Worm (Caenorhabditis elegans) whole organism, L3 larva: ENCODE measurements around the gene T06C12.9.
A peak's percentile ranks its signal among the peaks of the same experiment; 100 is the strongest.
"Not testable (repeated sequence)": the region's sequence is repeated elsewhere in the genome, so short reads cannot be mapped to it uniquely, and the experiment has no call there.

Experiments used
- R02D3.7 ChIP-seq: fragments of 150-350 bp; optimal IDR thresholded peaks from 2 replicates; lab custom pipeline; 2014; ENCODE audit warnings: missing biosample characterization, missing genetic modification characterization
- ZK546.5 ChIP-seq: sonication (generic microtip); optimal IDR thresholded peaks from 2 replicates; lab custom pipeline; 2017; ENCODE audit warnings: missing biosample characterization, missing genetic modification characterization
- aly-2 ChIP-seq: fragments of 150-350 bp; optimal IDR thresholded peaks from 2 replicates; lab custom pipeline; 2014; ENCODE audit warnings: missing biosample characterization, missing genetic modification characterization
- ceh-16 ChIP-seq: sonication (generic microtip); optimal IDR thresholded peaks from 2 replicates; lab custom pipeline; 2017; ENCODE audit warnings: missing biosample characterization, missing genetic modification characterization
- ceh-28 ChIP-seq: fragments of 150-350 bp; optimal IDR thresholded peaks from 2 replicates; lab custom pipeline; 2014; ENCODE audit warnings: missing biosample characterization, missing genetic modification reagents, missing genetic modification characterization
- ceh-9 ChIP-seq: sonication (generic microtip); optimal IDR thresholded peaks from 2 replicates; lab custom pipeline; 2018; ENCODE audit warnings: missing biosample characterization, missing genetic modification characterization
- daf-12 ChIP-seq: fragments of 150-350 bp; optimal IDR thresholded peaks from 2 replicates; lab custom pipeline; 2014; ENCODE audit warnings: missing biosample characterization, missing genetic modification reagents, missing genetic modification characterization
- egl-5 ChIP-seq: fragments of 150-350 bp; optimal IDR thresholded peaks from 2 replicates; lab custom pipeline; 2017; ENCODE audit warnings: missing biosample characterization, missing genetic modification reagents, missing genetic modification characterization, inconsistent platforms
- elt-1 ChIP-seq: fragments of 150-350 bp; optimal IDR thresholded peaks from 2 replicates; lab custom pipeline; 2014; ENCODE audit warnings: missing biosample characterization, missing genetic modification characterization
- elt-2 ChIP-seq: sonication (generic microtip); optimal IDR thresholded peaks from 2 replicates; lab custom pipeline; 2016; ENCODE audit warnings: missing genetic modification reagents, mild to moderate bottlenecking, missing genetic modification characterization, missing compliant biosample characterization
- elt-3 ChIP-seq, 3 experiments: fragments of 150-350 bp in 1 of 3; sonication (generic microtip) in 2 of 3; optimal IDR thresholded peaks; 2 replicates in 2 of 3; 4 replicates in 1 of 3; lab custom pipeline; 2014 to 2017; ENCODE audit warnings: missing biosample characterization in 3 of 3, missing genetic modification characterization in 3 of 3
- fkh-2 ChIP-seq: fragments of 150-350 bp; optimal IDR thresholded peaks from 2 replicates; lab custom pipeline; 2014; ENCODE audit warnings: missing biosample characterization, missing genetic modification reagents, missing genetic modification characterization
- fos-1 ChIP-seq: fragments of 150-350 bp; optimal IDR thresholded peaks from 2 replicates; lab custom pipeline; 2014; ENCODE audit warnings: missing biosample characterization, missing genetic modification characterization
- hmg-11 ChIP-seq: sonication (generic microtip); optimal IDR thresholded peaks from 2 replicates; lab custom pipeline; 2016; ENCODE audit warnings: missing genetic modification characterization, missing compliant biosample characterization
- jun-1 ChIP-seq: fragments of 150-350 bp; optimal IDR thresholded peaks from 2 replicates; lab custom pipeline; 2014; ENCODE audit warnings: missing biosample characterization, missing genetic modification reagents, missing genetic modification characterization
- lin-15B ChIP-seq: fragments of 150-350 bp; optimal IDR thresholded peaks from 2 replicates; lab custom pipeline; 2014; ENCODE audit warnings: missing biosample characterization, missing genetic modification characterization
- lsy-12 ChIP-seq: sonication (generic microtip); optimal IDR thresholded peaks from 2 replicates; lab custom pipeline; 2016; ENCODE audit warnings: mild to moderate bottlenecking, missing genetic modification characterization, missing compliant biosample characterization
- mdl-1 ChIP-seq: fragments of 150-350 bp; optimal IDR thresholded peaks from 2 replicates; lab custom pipeline; 2014; ENCODE audit warnings: missing biosample characterization, missing genetic modification characterization
- mml-1 ChIP-seq: fragments of 150-350 bp; sonication (generic microtip); optimal IDR thresholded peaks from 3 replicates; lab custom pipeline; 2014; ENCODE audit warnings: missing biosample characterization, missing genetic modification characterization
- nhr-11 ChIP-seq: fragments of 150-350 bp; optimal IDR thresholded peaks from 2 replicates; lab custom pipeline; 2014; ENCODE audit warnings: missing biosample characterization, missing genetic modification characterization
- nhr-23 ChIP-seq: fragments of 150-350 bp; optimal IDR thresholded peaks from 2 replicates; lab custom pipeline; 2014; ENCODE audit warnings: missing biosample characterization, missing genetic modification reagents, missing genetic modification characterization
- nhr-237 ChIP-seq: fragments of 150-350 bp; optimal IDR thresholded peaks from 2 replicates; lab custom pipeline; 2014; ENCODE audit warnings: missing biosample characterization, missing genetic modification characterization
- nhr-25 ChIP-seq: sonication (generic microtip); optimal IDR thresholded peaks from 2 replicates; lab custom pipeline; 2017; ENCODE audit warnings: missing biosample characterization, missing genetic modification characterization
- nhr-28 ChIP-seq: fragments of 150-350 bp; optimal IDR thresholded peaks from 2 replicates; lab custom pipeline; 2014; ENCODE audit warnings: missing biosample characterization, missing genetic modification characterization
- nhr-67 ChIP-seq: fragments of 150-350 bp; optimal IDR thresholded peaks from 2 replicates; lab custom pipeline; 2014; ENCODE audit warnings: missing biosample characterization, missing genetic modification characterization
- nhr-76 ChIP-seq: fragments of 150-350 bp; sonication (generic microtip); optimal IDR thresholded peaks from 5 replicates; lab custom pipeline; 2014; ENCODE audit warnings: missing biosample characterization, missing genetic modification characterization
- nhr-77 ChIP-seq: fragments of 150-350 bp; optimal IDR thresholded peaks from 2 replicates; lab custom pipeline; 2014; ENCODE audit warnings: missing biosample characterization, missing genetic modification characterization
- pha-4 ChIP-seq: fragments of 150-350 bp; optimal IDR thresholded peaks from 2 replicates; lab custom pipeline; 2014; ENCODE audit warnings: missing biosample characterization, missing genetic modification reagents, missing genetic modification characterization
- pqm-1 ChIP-seq: fragments of 150-350 bp; optimal IDR thresholded peaks from 2 replicates; lab custom pipeline; 2017; ENCODE audit warnings: missing biosample characterization, missing genetic modification characterization, inconsistent platforms
- sea-2 ChIP-seq: fragments of 150-350 bp; sonication (generic microtip); optimal IDR thresholded peaks from 4 replicates; lab custom pipeline; 2014; ENCODE audit warnings: missing biosample characterization, missing genetic modification reagents, missing genetic modification characterization
- skn-1 ChIP-seq: fragments of 150-350 bp; optimal IDR thresholded peaks from 2 replicates; lab custom pipeline; 2014; ENCODE audit warnings: missing biosample characterization, missing genetic modification characterization
- snpc-4 ChIP-seq: fragments of 150-350 bp; optimal IDR thresholded peaks from 2 replicates; lab custom pipeline; 2014; ENCODE audit warnings: missing biosample characterization, missing genetic modification characterization
- unc-39 ChIP-seq: sonication (generic microtip); optimal IDR thresholded peaks from 4 replicates; lab custom pipeline; 2017; ENCODE audit warnings: missing biosample characterization, missing genetic modification characterization
- unc-62 ChIP-seq: fragments of 150-350 bp; sonication (generic microtip); optimal IDR thresholded peaks from 4 replicates; lab custom pipeline; 2014; ENCODE audit warnings: missing biosample characterization, missing genetic modification reagents, missing genetic modification characterization
- zag-1 ChIP-seq: fragments of 150-350 bp; optimal IDR thresholded peaks from 2 replicates; lab custom pipeline; 2014; ENCODE audit warnings: missing biosample characterization, missing genetic modification characterization
- ztf-11 ChIP-seq: fragments of 150-350 bp; optimal IDR thresholded peaks from 2 replicates; lab custom pipeline; 2014; ENCODE audit warnings: missing biosample characterization, missing genetic modification characterization
- ztf-4 ChIP-seq: fragments of 150-350 bp; optimal IDR thresholded peaks from 2 replicates; lab custom pipeline; 2014; ENCODE audit warnings: missing biosample characterization, missing genetic modification characterization

The T06C12.9 gene

DNA sequence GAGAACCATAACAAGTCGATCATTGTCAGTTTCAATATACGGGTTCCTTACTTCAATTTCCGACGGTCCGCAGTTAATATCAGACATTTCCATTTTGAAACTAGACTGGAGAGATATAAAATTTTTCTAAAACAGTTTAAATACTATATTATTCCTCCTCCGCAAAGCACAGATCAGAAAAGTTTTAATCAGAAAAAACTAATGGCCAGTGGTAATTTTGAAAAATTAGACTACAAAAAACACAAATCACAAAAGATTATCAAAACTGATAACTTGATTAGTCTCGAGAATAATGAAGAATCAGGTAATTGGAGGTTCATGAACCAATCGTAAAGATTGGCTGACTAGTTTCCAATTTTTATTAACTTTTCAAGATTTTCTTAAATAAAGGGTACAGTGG, at the start of gene T06C12.9:
Gene T06C12.9, minus strand, starts transcription at position 101 of the 400 bp plus-strand sequence.
- no peak for TF ChIP-seq zag-1 (tag; lab: Kevin White, UChicago)
- no peak for TF ChIP-seq nhr-67 (tag; lab: Kevin White, UChicago)
- peak; percentile 9 for TF ChIP-seq pqm-1 (tag; lab: Kevin White, UChicago)
- TF ChIP-seq snpc-4 (tag; lab: Kevin White, UChicago): no peak
- TF ChIP-seq lsy-12 (tag; lab: Kevin White, UChicago): no peak
- TF ChIP-seq pha-4: no peak

DNA sequence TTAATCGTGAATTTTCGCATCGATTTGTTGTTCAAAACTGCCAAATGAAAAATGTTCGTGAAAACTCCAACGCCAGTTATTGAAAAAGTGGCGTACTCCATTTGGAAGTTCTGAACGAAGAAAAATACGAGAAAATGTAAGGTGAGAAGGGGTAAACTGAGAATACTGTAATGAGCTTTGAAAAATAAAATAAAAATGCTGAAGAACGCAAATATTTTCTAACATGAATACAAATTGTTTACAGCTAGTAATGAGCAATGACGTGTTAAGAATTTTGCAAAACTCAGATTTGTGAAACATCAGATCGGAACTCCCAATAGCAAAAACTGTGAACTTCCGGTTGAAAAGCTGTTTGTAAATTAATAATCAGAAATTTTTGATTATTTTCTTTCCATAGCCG, 46.5 kb upstream of the T06C12.9 start, which contains the start of gene srw-26:
Gene srw-26, minus strand, starts transcription at position 101 of the 400 bp plus-strand sequence.
- TF ChIP-seq aly-2 (tag; lab: Kevin White, UChicago): no peak
- no peak for TF ChIP-seq nhr-23
- TF ChIP-seq elt-3 (tag; optimal IDR thresholded peaks at IDR 0.05; lab: Kevin White, UChicago): no peak
- TF ChIP-seq nhr-67 (tag; lab: Kevin White, UChicago): no peak
- TF ChIP-seq ztf-11 (tag; lab: Kevin White, UChicago): no peak
- no peak for TF ChIP-seq nhr-11 (tag; lab: Kevin White, UChicago)
- TF ChIP-seq fkh-2: no peak
- TF ChIP-seq ZK546.5 (tag; lab: Kevin White, UChicago): no peak
- no peak for TF ChIP-seq ceh-9 (tag; lab: Kevin White, UChicago)
- no peak for TF ChIP-seq ceh-16 (tag; lab: Kevin White, UChicago)
- no peak for TF ChIP-seq fos-1
- no peak for TF ChIP-seq nhr-77 (tag; lab: Kevin White, UChicago)
- TF ChIP-seq lin-15B (tag; lab: Kevin White, UChicago): no peak
- TF ChIP-seq, all 47 proteins: peak for 0

DNA sequence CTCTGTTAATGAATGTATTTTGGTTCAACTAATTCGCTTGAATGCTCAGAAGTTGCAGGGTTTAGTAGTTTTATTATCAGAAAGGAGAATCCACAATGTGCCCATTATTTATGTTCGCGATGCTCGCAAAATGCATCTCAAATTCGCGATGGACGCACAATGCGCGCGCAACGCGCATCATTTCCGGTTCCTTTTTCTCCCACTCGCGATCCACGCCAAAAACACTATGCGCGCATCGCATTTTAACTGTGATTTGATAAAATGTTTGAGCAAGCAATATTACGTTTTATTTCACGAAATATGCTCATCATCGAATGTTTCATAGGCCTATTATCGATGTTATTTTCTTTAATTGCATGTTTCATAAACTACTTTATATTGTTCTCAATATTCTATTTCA, 44.0 kb upstream of the T06C12.9 start, which contains the start of gene srbc-77:
Gene srbc-77, plus strand, starts transcription at position 301 of the 400 bp plus-strand sequence.
- TF ChIP-seq nhr-67 (tag; lab: Kevin White, UChicago); daf-12 (tag; lab: Kevin White, UChicago); fos-1: not testable (repeated sequence)

DNA sequence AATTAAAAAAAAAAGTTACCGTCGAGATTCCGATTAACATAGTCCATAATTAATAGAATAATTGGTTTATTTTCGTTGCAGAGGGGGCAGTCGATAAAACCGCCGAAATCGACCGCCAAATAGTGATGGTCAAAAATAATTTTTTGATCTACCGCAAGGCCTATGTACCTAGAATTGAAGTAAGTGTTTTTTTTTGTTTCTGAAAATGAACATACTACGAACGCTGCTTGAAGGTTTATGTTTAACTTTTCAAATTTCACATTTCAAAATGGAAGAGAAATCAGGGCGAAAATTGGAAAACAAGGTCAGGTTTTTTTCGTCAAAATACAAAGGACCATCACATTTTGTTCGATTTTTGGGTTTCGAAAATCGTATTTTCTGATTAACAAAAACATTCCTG, 42.5 kb upstream of the T06C12.9 start, which contains the start of gene pzf-1:
Gene pzf-1, minus strand, starts transcription at position 101 of the 400 bp plus-strand sequence.
- TF ChIP-seq hmg-11 (no peak), mml-1 (no peak), nhr-237 (tag; lab: Kevin White, UChicago) (no peak), nhr-28 (tag; lab: Kevin White, UChicago) (no peak), zag-1 (tag; lab: Kevin White, UChicago) (no peak), ztf-11 (tag; lab: Kevin White, UChicago) (no peak), jun-1 (tag; lab: Kevin White, UChicago) (no peak), ztf-4 (tag; lab: Kevin White, UChicago) (no peak), ceh-9 (tag; lab: Kevin White, UChicago) (no peak), unc-62 (no peak), mdl-1 (no peak), egl-5 (tag; lab: Kevin White, UChicago) (no peak), elt-2 (tag; lab: Kevin White, UChicago) (no peak), ceh-16 (tag; lab: Kevin White, UChicago) (no peak), nhr-76 (tag; lab: Kevin White, UChicago) (no peak), lsy-12 (tag; lab: Kevin White, UChicago) (no peak), nhr-11 (tag; lab: Kevin White, UChicago) (no peak), pha-4 (no peak)

DNA sequence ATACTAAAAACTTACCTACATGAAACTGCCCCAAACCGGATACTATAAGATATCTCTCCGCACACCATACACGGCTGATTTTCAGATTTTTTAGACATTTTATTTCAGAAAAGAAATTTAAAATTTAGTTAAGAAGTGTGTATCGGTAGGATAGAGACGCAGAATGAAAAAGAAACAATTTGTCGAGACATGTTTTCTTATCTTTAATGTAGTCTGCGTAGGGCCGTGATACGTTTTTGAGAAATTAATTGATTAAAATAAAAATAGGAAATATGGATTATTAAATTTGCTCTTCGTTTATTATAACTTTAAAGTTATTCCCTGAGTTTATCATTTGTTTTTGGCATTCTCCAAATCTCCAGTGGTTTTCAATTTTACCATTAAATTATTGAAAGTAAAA, 38.4 kb upstream of the T06C12.9 start, which contains the start of gene nhr-108:
Gene nhr-108, minus strand, starts transcription at position 166 of the 400 bp plus-strand sequence.
- TF ChIP-seq ztf-11 (tag; lab: Kevin White, UChicago): no peak
- no peak for TF ChIP-seq jun-1 (tag; lab: Kevin White, UChicago)
- no peak for TF ChIP-seq nhr-25
- peak; percentile 42 for TF ChIP-seq elt-2 (tag; lab: Kevin White, UChicago)

DNA sequence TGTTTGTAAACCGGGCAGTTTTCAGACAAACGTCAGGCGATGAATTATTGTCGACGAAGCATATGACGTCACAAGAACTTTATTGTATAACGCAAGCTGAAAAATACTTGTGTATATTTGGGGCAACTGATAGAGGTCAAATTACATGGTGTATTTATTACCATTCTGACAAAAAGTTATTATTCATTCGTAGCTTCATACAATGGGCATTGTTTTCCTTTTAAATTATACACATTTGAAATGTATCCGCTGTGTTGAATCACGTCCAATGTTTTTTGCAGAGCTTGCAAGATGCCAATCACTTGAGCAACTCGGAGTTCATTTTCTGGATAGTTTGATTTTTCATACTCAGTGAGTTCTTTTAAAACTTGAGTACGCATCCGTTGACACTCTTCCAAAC, 37.1 kb upstream of the T06C12.9 start, which contains the start of gene F35E8.13:
Gene F35E8.13, plus strand, starts transcription at position 301 of the 400 bp plus-strand sequence.
- no peak for TF ChIP-seq R02D3.7 (tag; lab: Kevin White, UChicago)
- no peak for TF ChIP-seq ztf-11 (tag; lab: Kevin White, UChicago)
- TF ChIP-seq ceh-28 (tag; lab: Kevin White, UChicago): no peak
- TF ChIP-seq nhr-76 (tag; lab: Kevin White, UChicago): no peak
- TF ChIP-seq daf-12 (tag; lab: Kevin White, UChicago): no peak
- TF ChIP-seq fos-1: no peak
- no peak for TF ChIP-seq nhr-25
- no peak for TF ChIP-seq sea-2 (GFP tag; lab: Kevin White, UChicago)
- no peak for TF ChIP-seq ZK546.5 (tag; lab: Kevin White, UChicago)
- no peak for TF ChIP-seq ceh-9 (tag; lab: Kevin White, UChicago)
- TF ChIP-seq nhr-28 (tag; lab: Kevin White, UChicago): no peak
- no peak for TF ChIP-seq skn-1 (tag; lab: Kevin White, UChicago)
- no peak for TF ChIP-seq elt-1 (tag; lab: Kevin White, UChicago)
- no peak for TF ChIP-seq elt-3 (tag; optimal IDR thresholded peaks at IDR 0.05; lab: Kevin White, UChicago)
- TF ChIP-seq unc-39 (tag; lab: Kevin White, UChicago): no peak
- no peak for TF ChIP-seq nhr-237 (tag; lab: Kevin White, UChicago)
- TF ChIP-seq unc-62: no peak
- no peak for TF ChIP-seq fkh-2
- TF ChIP-seq jun-1 (tag; lab: Kevin White, UChicago): no peak
